Worm (Caenorhabditis elegans) whole organism, young adult: ENCODE results near the gene F18E3.13.

ENCODE experiments used
- hmg-20 ChIP-seq: fragments of 200-800 bp; sonication (Bioruptor generic); IDR thresholded peaks from 2 replicates; pipeline ENCODE4 v1.3.6; 2022; ENCODE audit warnings: missing genetic modification reagents, missing genetic modification characterization, missing compliant biosample characterization
- lag-1 ChIP-seq: fragments of 200-800 bp; sonication (Bioruptor generic); IDR thresholded peaks from 2 replicates; pipeline ENCODE4 v1.3.6; 2022; ENCODE audit warnings: missing genetic modification reagents, missing genetic modification characterization, missing compliant biosample characterization
- mes-4 ChIP-seq: sonication (generic microtip); optimal IDR thresholded peaks from 2 replicates; lab custom pipeline; 2016; ENCODE audit warnings: missing genotype, missing genetic modification characterization, missing compliant biosample characterization
- nfyb-1 ChIP-seq: fragments of 200-800 bp; sonication (Bioruptor generic); IDR thresholded peaks from 2 replicates; pipeline ENCODE4 v1.3.6; 2022; ENCODE audit warnings: missing genetic modification reagents, missing genetic modification characterization, missing compliant biosample characterization
- pbrm-1 ChIP-seq: fragments of 200-800 bp; sonication (Bioruptor generic); IDR thresholded peaks from 2 replicates; pipeline ENCODE4 v1.3.6; 2022; ENCODE audit warnings: missing genetic modification reagents, missing genetic modification characterization, missing compliant biosample characterization
- unc-130 ChIP-seq: sonication (generic microtip); optimal IDR thresholded peaks from 2 replicates; lab custom pipeline; 2016; ENCODE audit warnings: missing genetic modification reagents, missing genetic modification characterization, missing compliant biosample characterization

ce11 chrV:7369578-7369977 is 46.4 kb upstream of the F18E3.13 start, which contains the start of gene srj-14:
- TF ChIP-seq pbrm-1 (no peak), unc-130 (GFP tag; lab: Kevin White, UChicago) (no peak), nfyb-1 (no peak), hmg-20 (GFP tag; lab: Robert Waterston, UW) (no peak), lag-1 (GFP tag; lab: Robert Waterston, UW) (no peak), mes-4 (tag; lab: Kevin White, UChicago) (no peak)
